Fruit fly (Drosophila melanogaster) whole organism, prepupa: ENCODE data around the gene Adss.

Source experiments
- Blimp-1 ChIP-seq: fragments of 200-800 bp; sonication (Bioruptor generic); optimal IDR thresholded peaks from 3 replicates; lab custom pipeline; 2017; ENCODE audit warnings: missing biosample characterization, missing genetic modification characterization, mild to moderate bottlenecking, moderate library complexity, missing genetic modification reagents
- CG10669 ChIP-seq: fragments of 200-800 bp; sonication (Bioruptor generic); optimal IDR thresholded peaks from 3 replicates; lab custom pipeline; 2018; ENCODE audit warnings: missing biosample characterization, mild to moderate bottlenecking, missing genetic modification characterization, moderate library complexity
- CG11294 ChIP-seq: fragments of 200-800 bp; sonication (Bioruptor generic); IDR thresholded peaks from 2 replicates; pipeline ENCODE4 v1.3.6; 2022; ENCODE audit warnings: missing biosample characterization, missing genetic modification characterization
- CG11902 ChIP-seq: fragments of 200-800 bp; sonication (Bioruptor generic); optimal IDR thresholded peaks from 3 replicates; lab custom pipeline; 2016; ENCODE audit warnings: missing biosample characterization, missing genetic modification characterization
- Ets21C ChIP-seq: fragments of 200-800 bp; sonication (Bioruptor generic); optimal IDR thresholded peaks from 3 replicates; lab custom pipeline; 2016; ENCODE audit warnings: missing biosample characterization, missing genetic modification characterization
- Hr38 ChIP-seq: sonication (Bioruptor generic); optimal IDR thresholded peaks from 2 replicates; lab custom pipeline; 2016; ENCODE audit warnings: missing biosample characterization, missing genetic modification characterization
- Lpt ChIP-seq: fragments of 200-800 bp; sonication (Bioruptor generic); optimal IDR thresholded peaks from 3 replicates; lab custom pipeline; 2016; ENCODE audit warnings: missing biosample characterization, missing genetic modification characterization
- Met ChIP-seq: fragments of 200-800 bp; sonication (Bioruptor generic); optimal IDR thresholded peaks from 3 replicates; lab custom pipeline; 2016; ENCODE audit warnings: missing biosample characterization, missing genetic modification characterization
- Smox ChIP-seq: fragments of 200-800 bp; sonication (Bioruptor generic); optimal IDR thresholded peaks from 3 replicates; lab custom pipeline; 2016; ENCODE audit warnings: missing biosample characterization, missing genetic modification characterization
- achi ChIP-seq: fragments of 200-800 bp; sonication (Bioruptor generic); optimal IDR thresholded peaks from 3 replicates; lab custom pipeline; 2016; ENCODE audit warnings: missing biosample characterization, missing genetic modification characterization
- fkh ChIP-seq: fragments of 200-800 bp; sonication (Bioruptor generic); optimal IDR thresholded peaks from 3 replicates; lab custom pipeline; 2017; ENCODE audit warnings: missing biosample characterization, mild to moderate bottlenecking, missing genetic modification characterization, moderate library complexity
- topi ChIP-seq: fragments of 200-800 bp; sonication (Bioruptor generic); optimal IDR thresholded peaks from 3 replicates; lab custom pipeline; 2016; ENCODE audit warnings: missing biosample characterization, missing genetic modification characterization
- vri ChIP-seq: fragments of 200-800 bp; sonication (Bioruptor generic); optimal IDR thresholded peaks from 3 replicates; lab custom pipeline; 2016; ENCODE audit warnings: missing biosample characterization, mild to moderate bottlenecking, missing genetic modification characterization

- no peak for TF ChIP-seq Met (GFP tag; lab: Kevin White, UChicago)
- TF ChIP-seq CG11294 (GFP tag; lab: Robert Waterston, UW), result no peak
- no peak for TF ChIP-seq achi (GFP tag; lab: Kevin White, UChicago)
- no peak for TF ChIP-seq Hr38 (GFP tag; lab: Kevin White, UChicago)
- TF ChIP-seq Blimp-1 (GFP tag; lab: Kevin White, UChicago), result no peak
- TF ChIP-seq Smox, result no peak
- TF ChIP-seq topi (GFP tag; lab: Kevin White, UChicago), result no peak
- no peak for TF ChIP-seq Ets21C (GFP tag; lab: Kevin White, UChicago)
- no peak for TF ChIP-seq vri (GFP tag; lab: Kevin White, UChicago)
- no peak for TF ChIP-seq fkh (GFP tag; lab: Kevin White, UChicago)
- TF ChIP-seq CG10669 (GFP tag; lab: Kevin White, UChicago), result no peak
- TF ChIP-seq Lpt (GFP tag; lab: Kevin White, UChicago), result no peak
- no peak for TF ChIP-seq CG11902 (GFP tag; lab: Kevin White, UChicago)
Observed at dm6 chr3R:20873638-20874037, 43.3 kb upstream of the Adss start, which contains the start of gene TotB.
